Worm (Caenorhabditis elegans): ENCODE measurements around the gene F53E4.1.
"Not testable (repeated sequence)": the region's sequence is repeated elsewhere in the genome, so short reads cannot be mapped to it uniquely, and the experiment has no call there.

- not testable (repeated sequence) for TF ChIP-seq ceh-24, che-1, fkh-6, dve-1 (tag; optimal IDR thresholded peaks at IDR 0.05)
These were observed 2.0 kb upstream of the F53E4.1 start, which contains the start of gene K06B4.15 for ce11 chrV:15670139-15670538.
